Fruit fly (Drosophila melanogaster): Measurements from ENCODE around the gene CG3309.

CG3309 gene

DNA sequence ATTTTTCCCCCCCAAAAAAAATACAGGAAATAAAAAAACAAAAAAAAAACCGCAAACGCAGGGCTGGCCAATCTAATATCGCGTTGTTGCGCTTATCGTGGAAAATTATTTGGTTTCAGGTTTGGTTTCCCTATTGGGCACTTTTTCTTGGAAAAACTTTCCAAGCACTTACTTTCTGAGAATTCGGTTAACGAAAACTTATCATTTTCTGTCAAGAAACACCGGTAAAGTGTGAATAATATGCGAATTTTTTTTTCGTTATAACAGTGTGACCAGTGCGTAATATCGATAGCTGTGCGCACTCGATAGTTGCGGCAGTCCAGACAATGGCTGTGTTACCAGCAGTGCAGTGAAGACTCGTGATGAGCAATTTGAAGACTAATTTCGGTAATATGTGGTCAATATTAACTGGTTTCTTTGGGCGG lies 6.7 kb downstream of the CG3309 start, which contains the start of gene Rnp4F (continued):
- peak; percentile 65; the same call in 2 of the 3 replicates for TF ChIP-seq CG7963 (GFP tag; IDR thresholded peaks at IDR 0.05; ENCODE audit: partially characterized antibody)
- peak; percentile 42; the same call in 1 of the 2 replicates for TF ChIP-seq CG4730 (GFP tag; IDR thresholded peaks at IDR 0.05)
- TF ChIP-seq CkIIα-i1 (GFP tag; IDR thresholded peaks at IDR 0.05) = no peak
- TF ChIP-seq CG33213 (GFP tag; optimal IDR thresholded peaks at IDR 0.05) = peak; percentile 87
- TF ChIP-seq CG10209 (GFP tag; optimal IDR thresholded peaks at IDR 0.05) = peak; percentile 51
- TF ChIP-seq Optix (GFP tag; IDR thresholded peaks at IDR 0.05) = peak; percentile 57; the same call in 2 of the 3 replicates
- no peak for TF ChIP-seq chinmo (GFP tag; IDR thresholded peaks at IDR 0.05; ENCODE audit: partially characterized antibody)
- peak; percentile 88 for TF ChIP-seq Opbp (GFP tag; IDR thresholded peaks at IDR 0.05; ENCODE audit: partially characterized antibody)
- TF ChIP-seq Camta (GFP tag; optimal IDR thresholded peaks at IDR 0.05) = peak; percentile 69
- TF ChIP-seq CG11696 (GFP tag; IDR thresholded peaks at IDR 0.05) = no peak
- no peak for TF ChIP-seq pfk (GFP tag; optimal IDR thresholded peaks at IDR 0.05)
- peak; percentile 67 for TF ChIP-seq Aef1 (GFP tag; IDR thresholded peaks at IDR 0.05)
- peak; percentile 83 for TF ChIP-seq NFAT (GFP tag; IDR thresholded peaks at IDR 0.05)
- TF ChIP-seq Rfx (GFP tag; IDR thresholded peaks at IDR 0.05) = peak; percentile 83
- TF ChIP-seq fru (optimal IDR thresholded peaks at IDR 0.05) = no peak
- TF ChIP-seq Ravus (GFP tag; IDR thresholded peaks at IDR 0.05) = no peak
- TF ChIP-seq lilli (GFP tag; optimal IDR thresholded peaks at IDR 0.05) = peak; percentile 80
- TF ChIP-seq mirr (GFP tag; optimal IDR thresholded peaks at IDR 0.05) = peak; percentile 40
- no peak for TF ChIP-seq CG11723 (GFP tag; optimal IDR thresholded peaks at IDR 0.05)
- TF ChIP-seq mld (GFP tag; IDR thresholded peaks at IDR 0.05; ENCODE audit: partially characterized antibody) = peak; percentile 61; the same call in 2 of the 3 replicates
- peak; percentile 72 for TF ChIP-seq CG4617 (GFP tag; optimal IDR thresholded peaks at IDR 0.05; ENCODE audit: borderline replicate concordance)
- no peak for TF ChIP-seq Eip74EF (GFP tag; optimal IDR thresholded peaks at IDR 0.05)
- TF ChIP-seq B-H1 (GFP tag; IDR thresholded peaks at IDR 0.05) = peak; percentile 35; the same call in 1 of the 3 replicates
- no peak for TF ChIP-seq CG3726 (GFP tag; IDR thresholded peaks at IDR 0.05)
- peak; percentile 58 for TF ChIP-seq luna (GFP tag; optimal IDR thresholded peaks at IDR 0.05)
- peak; percentile 72 for TF ChIP-seq CG32532 (GFP tag; IDR thresholded peaks at IDR 0.05)
- TF ChIP-seq ac (GFP tag; optimal IDR thresholded peaks at IDR 0.05) = no peak
- peak; percentile 78 for TF ChIP-seq CG13624 (GFP tag; optimal IDR thresholded peaks at IDR 0.05)
- TF ChIP-seq Ada2b (GFP tag; IDR thresholded peaks at IDR 0.05) = peak; percentile 44
- TF ChIP-seq CG10366 (GFP tag; IDR thresholded peaks at IDR 0.05) = peak; percentile 58; the same call in 1 of the 2 replicates
- peak; percentile 48 for TF ChIP-seq CG3281 (GFP tag; optimal IDR thresholded peaks at IDR 0.05)
- TF ChIP-seq amos (GFP tag; IDR thresholded peaks at IDR 0.05; ENCODE audit: partially characterized antibody) = peak; percentile 88
- no peak for TF ChIP-seq CG17912 (GFP tag; optimal IDR thresholded peaks at IDR 0.05)
- peak; percentile 56 for TF ChIP-seq CG34376 (GFP tag; optimal IDR thresholded peaks at IDR 0.05)
- no peak for TF ChIP-seq usp (GFP tag; optimal IDR thresholded peaks at IDR 0.05)
- TF ChIP-seq CG10462 (GFP tag; optimal IDR thresholded peaks at IDR 0.05) = peak; percentile 19
- no peak for TF ChIP-seq CG12071 (GFP tag; optimal IDR thresholded peaks at IDR 0.05)
- TF ChIP-seq CG7271 (tag; optimal IDR thresholded peaks at IDR 0.05) = no peak
- peak; percentile 51 for TF ChIP-seq Atf6 (GFP tag; IDR thresholded peaks at IDR 0.05)
- TF ChIP-seq vvl (GFP tag; IDR thresholded peaks at IDR 0.05) = peak; percentile 75
- no peak for TF ChIP-seq CG2202 (tag; optimal IDR thresholded peaks at IDR 0.05)
- TF ChIP-seq dmrt99B (tag; optimal IDR thresholded peaks at IDR 0.05) = no peak
- TF ChIP-seq Ets97D (GFP tag; optimal IDR thresholded peaks at IDR 0.05) = peak; percentile 97
- no peak for TF ChIP-seq CG8478 (optimal IDR thresholded peaks at IDR 0.05)
- TF ChIP-seq Deaf1 (tag; optimal IDR thresholded peaks at IDR 0.05) = no peak
- TF ChIP-seq CG12391 (tag; optimal IDR thresholded peaks at IDR 0.05) = peak; percentile 53
- TF ChIP-seq pho (GFP tag; optimal IDR thresholded peaks at IDR 0.05) = peak; percentile 77
- TF ChIP-seq CG10147 (GFP tag; optimal IDR thresholded peaks at IDR 0.05) = peak; percentile 18
- peak; percentile 86 for TF ChIP-seq CG17186 (GFP tag; optimal IDR thresholded peaks at IDR 0.05)
- TF ChIP-seq seq (GFP tag; IDR thresholded peaks at IDR 0.05) = no peak
- TF ChIP-seq CTCF (GFP tag; optimal IDR thresholded peaks at IDR 0.05) = peak; percentile 16
- TF ChIP-seq CG31441 (GFP tag; IDR thresholded peaks at IDR 0.05) = no peak; the same call in 1 of the 2 replicates
